Worm (Caenorhabditis elegans) whole organism, L4 larva: Measurements from ENCODE around the gene F15A4.5.

Experiments
- ZK546.5 ChIP-seq, 2 experiments: sonication (generic microtip); optimal IDR thresholded peaks; 2 replicates each; lab custom pipeline; 2017; ENCODE audit warnings: missing biosample characterization in 2 of 2, missing genetic modification characterization in 2 of 2
- aly-2 ChIP-seq: sonication (generic microtip); optimal IDR thresholded peaks from 2 replicates; lab custom pipeline; 2018; ENCODE audit warnings: missing biosample characterization, missing genetic modification characterization
- ces-1 ChIP-seq: fragments of 150-350 bp; sonication (generic microtip); optimal IDR thresholded peaks from 4 replicates; lab custom pipeline; 2014; ENCODE audit warnings: missing biosample characterization, missing genetic modification reagents, missing genetic modification characterization
- fkh-10 ChIP-seq: fragments of 150-350 bp; optimal IDR thresholded peaks from 2 replicates; lab custom pipeline; 2014; ENCODE audit warnings: missing biosample characterization, missing genetic modification reagents, missing genetic modification characterization
- saeg-2 ChIP-seq: fragments of 200-800 bp; sonication (Bioruptor generic); IDR thresholded peaks from 2 replicates; pipeline ENCODE4 v1.3.6; 2022; ENCODE audit warnings: missing genetic modification reagents, missing genetic modification characterization, missing compliant biosample characterization
- skn-1 ChIP-seq: fragments of 150-350 bp; optimal IDR thresholded peaks from 2 replicates; lab custom pipeline; 2014; ENCODE audit warnings: missing biosample characterization, missing genetic modification characterization
- unc-62 ChIP-seq, 3 experiments: fragments of 150-350 bp in 1 of 3; sonication (generic microtip); optimal IDR thresholded peaks in 2 of 3; peaks in 1 of 3; 1 replicate in 1 of 3; 2 replicates in 2 of 3; lab custom pipeline; 2014 to 2017; ENCODE audit warnings: missing biosample characterization in 3 of 3, missing genetic modification characterization in 3 of 3, missing genetic modification reagents in 3 of 3, missing genotype in 1 of 3
- zip-2 ChIP-seq: fragments of 150-350 bp; optimal IDR thresholded peaks from 2 replicates; lab custom pipeline; 2014; ENCODE audit warnings: missing biosample characterization, missing genetic modification characterization
- ztf-11 ChIP-seq: fragments of 150-350 bp; optimal IDR thresholded peaks from 2 replicates; lab custom pipeline; 2014; ENCODE audit warnings: missing biosample characterization, missing genetic modification characterization

ce11 chrII:12494556-12495131 is 23.6 kb upstream of the F15A4.5 start, which contains the start of gene col-85:
- no peak for TF ChIP-seq ztf-11 (tag; lab: Kevin White, UChicago)
- TF ChIP-seq saeg-2 (GFP tag; lab: Robert Waterston, UW) = peak; percentile 57; the same call in 1 of the 2 replicates
- no peak for TF ChIP-seq ZK546.5 (tag; optimal IDR thresholded peaks at IDR 0.05; lab: Kevin White, UChicago)
- peak in 1 of 2 experiments; percentile 79 for TF ChIP-seq unc-62 (GFP tag; optimal IDR thresholded peaks at IDR 0.05 in 1 of 2; lab: Kevin White, UChicago)
- no peak for TF ChIP-seq unc-62 (tag; optimal IDR thresholded peaks at IDR 0.05; lab: Kevin White, UChicago)
- no peak for TF ChIP-seq aly-2 (tag; lab: Kevin White, UChicago)
- no peak for TF ChIP-seq skn-1 (tag; lab: Kevin White, UChicago)
- no peak for TF ChIP-seq ces-1 (GFP tag; lab: Kevin White, UChicago)
- TF ChIP-seq zip-2 (tag; lab: Kevin White, UChicago) = peak; percentile 60
- peak; percentile 30 for TF ChIP-seq fkh-10 (GFP tag; lab: Kevin White, UChicago)
